Worm (Caenorhabditis elegans) whole organism, L2 larva: ENCODE results near the gene col-81.

Source experiments
- lin-13 ChIP-seq: fragments of 150-350 bp; optimal IDR thresholded peaks from 2 replicates; lab custom pipeline; 2014; ENCODE audit warnings: missing biosample characterization, missing genetic modification reagents, missing genetic modification characterization
- lin-39 ChIP-seq: fragments of 150-350 bp; optimal IDR thresholded peaks from 2 replicates; lab custom pipeline; 2014; ENCODE audit warnings: missing biosample characterization, missing genetic modification reagents, missing genetic modification characterization
- mab-5 ChIP-seq: fragments of 150-350 bp; optimal IDR thresholded peaks from 2 replicates; lab custom pipeline; 2014; ENCODE audit warnings: missing biosample characterization, missing genetic modification characterization
- nhr-6 ChIP-seq: fragments of 150-350 bp; optimal IDR thresholded peaks from 2 replicates; lab custom pipeline; 2014; ENCODE audit warnings: missing biosample characterization, missing genetic modification characterization
- skn-1 ChIP-seq: sonication (generic microtip); optimal IDR thresholded peaks from 2 replicates; lab custom pipeline; 2017; ENCODE audit warnings: missing biosample characterization, missing genetic modification characterization
- unc-39 ChIP-seq: fragments of 150-350 bp; optimal IDR thresholded peaks from 2 replicates; lab custom pipeline; 2014; ENCODE audit warnings: missing biosample characterization, missing genetic modification characterization
- unc-62 ChIP-seq: fragments of 150-350 bp; optimal IDR thresholded peaks from 2 replicates; lab custom pipeline; 2014; ENCODE audit warnings: missing biosample characterization, missing genetic modification reagents, missing genetic modification characterization
- ztf-1 ChIP-seq: fragments of 200-800 bp; sonication (Bioruptor generic); conservative IDR thresholded peaks from 2 replicates; pipeline ENCODE4 v1.3.6; 2022; ENCODE audit warnings: missing genetic modification characterization, missing compliant biosample characterization

- no peak for TF ChIP-seq ztf-1
- no peak for TF ChIP-seq unc-62
- no peak for TF ChIP-seq unc-39 (tag; lab: Kevin White, UChicago)
- TF ChIP-seq lin-39 (tag; lab: Kevin White, UChicago) = no peak
- TF ChIP-seq nhr-6 (tag; lab: Kevin White, UChicago) = no peak
- TF ChIP-seq skn-1 = no peak
- no peak for TF ChIP-seq mab-5 (tag; lab: Kevin White, UChicago)
- no peak for TF ChIP-seq lin-13 (GFP tag; lab: Kevin White, UChicago)
These were observed 41.9 kb downstream of the col-81 start for ce11 chrII:10971677-10972076.
